Fruit fly (Drosophila melanogaster) whole organism, embryonic: ENCODE results near the gene Indy.

ENCODE experiments used
- BtbVII ChIP-seq: fragments of 200-800 bp; sonication (Bioruptor generic); optimal IDR thresholded peaks from 3 replicates; lab custom pipeline; 2017; ENCODE audit warnings: missing biosample characterization, mild to moderate bottlenecking, missing genetic modification characterization
- CG10979 ChIP-seq: fragments of 200-800 bp; sonication (Bioruptor generic); optimal IDR thresholded peaks from 2 replicates; lab custom pipeline; 2018; ENCODE audit warnings: missing biosample characterization, mild to moderate bottlenecking, missing genetic modification characterization, moderate library complexity
- CG11695 ChIP-seq: fragments of 200-800 bp; sonication (Bioruptor generic); IDR thresholded peaks from 3 replicates; pipeline ENCODE4 v1.3.6; 2022; ENCODE audit warnings: missing biosample characterization, missing genetic modification characterization
- CG12942 ChIP-seq: fragments of 200-800 bp; sonication (Bioruptor generic); optimal IDR thresholded peaks from 3 replicates; lab custom pipeline; 2016; ENCODE audit warnings: missing biosample characterization, missing genetic modification characterization
- CG13287 ChIP-seq: fragments of 200-800 bp; sonication (Bioruptor generic); IDR thresholded peaks from 2 replicates; pipeline ENCODE4 v1.3.6; 2022; ENCODE audit warnings: missing biosample characterization, missing genetic modification characterization; ENCODE audit not compliant: partially characterized antibody
- CG13424 ChIP-seq: fragments of 200-800 bp; sonication (Bioruptor generic); optimal IDR thresholded peaks from 2 replicates; lab custom pipeline; 2019; ENCODE audit warnings: missing biosample characterization, mild to moderate bottlenecking, missing genetic modification characterization, moderate library complexity
- CG13775 ChIP-seq: fragments of 200-800 bp; sonication (Bioruptor generic); optimal IDR thresholded peaks from 3 replicates; lab custom pipeline; 2017; ENCODE audit warnings: missing biosample characterization, mild to moderate bottlenecking, missing genetic modification characterization
- CG14710 ChIP-seq: fragments of 200-800 bp; sonication (Bioruptor generic); optimal IDR thresholded peaks from 3 replicates; lab custom pipeline; 2019; ENCODE audit warnings: missing biosample characterization, mild to moderate bottlenecking, missing genetic modification characterization, moderate library complexity
- CG15514 ChIP-seq: fragments of 200-800 bp; sonication (Bioruptor generic); optimal IDR thresholded peaks from 3 replicates; lab custom pipeline; 2017; ENCODE audit warnings: missing biosample characterization, missing genetic modification characterization, mild to moderate bottlenecking, moderate library complexity, missing genetic modification reagents
- CG17359 ChIP-seq: fragments of 200-800 bp; sonication (Bioruptor generic); optimal IDR thresholded peaks from 3 replicates; lab custom pipeline; 2018; ENCODE audit warnings: missing biosample characterization, mild to moderate bottlenecking, missing genetic modification characterization, moderate library complexity
- CG17829 ChIP-seq: fragments of 200-800 bp; optimal IDR thresholded peaks from 2 replicates; lab custom pipeline; 2019; ENCODE audit warnings: missing biosample characterization, mild to moderate bottlenecking, missing genetic modification characterization, moderate library complexity
- CG30020 ChIP-seq: fragments of 200-800 bp; optimal IDR thresholded peaks from 2 replicates; lab custom pipeline; 2019; ENCODE audit warnings: missing biosample characterization, mild to moderate bottlenecking, missing genetic modification characterization, moderate library complexity
- CG30403 ChIP-seq: fragments of 200-800 bp; sonication (Bioruptor generic); optimal IDR thresholded peaks from 3 replicates; lab custom pipeline; 2016; ENCODE audit warnings: missing biosample characterization, missing genetic modification characterization
- CG34224 ChIP-seq: fragments of 200-800 bp; sonication (Bioruptor generic); IDR thresholded peaks from 3 replicates; pipeline ENCODE4 v1.3.6; 2022; ENCODE audit warnings: missing biosample characterization, missing genetic modification characterization; ENCODE audit not compliant: partially characterized antibody
- CG3847 ChIP-seq: fragments of 200-800 bp; sonication (Bioruptor generic); IDR thresholded peaks from 2 replicates; pipeline ENCODE4 v1.3.6; 2022; ENCODE audit warnings: missing biosample characterization, missing genetic modification characterization
- CG4328 ChIP-seq: fragments of 200-800 bp; sonication (Bioruptor generic); optimal IDR thresholded peaks from 3 replicates; lab custom pipeline; 2017; ENCODE audit warnings: missing biosample characterization, missing genetic modification reagents, missing genetic modification characterization
- CG6254 ChIP-seq: fragments of 200-800 bp; sonication (Bioruptor generic); optimal IDR thresholded peaks from 3 replicates; lab custom pipeline; 2017; ENCODE audit warnings: mild to moderate bottlenecking, missing biosample characterization, missing genetic modification reagents, missing genetic modification characterization
- CG6689 ChIP-seq: fragments of 200-800 bp; sonication (Bioruptor generic); IDR thresholded peaks from 2 replicates; pipeline ENCODE4 v1.3.6; 2022; ENCODE audit warnings: missing biosample characterization, missing genetic modification characterization
- CG8388 ChIP-seq: fragments of 200-800 bp; sonication (Bioruptor generic); optimal IDR thresholded peaks from 2 replicates; lab custom pipeline; 2019; ENCODE audit warnings: missing biosample characterization, mild to moderate bottlenecking, missing genetic modification characterization, moderate library complexity
- CG9797 ChIP-seq: fragments of 200-800 bp; sonication (Bioruptor generic); optimal IDR thresholded peaks from 3 replicates; lab custom pipeline; 2018; ENCODE audit warnings: missing biosample characterization, mild to moderate bottlenecking, missing genetic modification characterization
- D19A ChIP-seq: fragments of 200-800 bp; optimal IDR thresholded peaks from 3 replicates; lab custom pipeline; 2019; ENCODE audit warnings: missing biosample characterization, mild to moderate bottlenecking, missing genetic modification characterization, moderate library complexity
- Dip3 ChIP-seq: fragments of 200-800 bp; sonication (Bioruptor generic); optimal IDR thresholded peaks from 3 replicates; lab custom pipeline; 2016; ENCODE audit warnings: missing biosample characterization, missing genetic modification characterization
- Dp ChIP-seq: fragments of 200-800 bp; sonication (Bioruptor generic); optimal IDR thresholded peaks from 2 replicates; lab custom pipeline; 2018; ENCODE audit warnings: missing biosample characterization, mild to moderate bottlenecking, missing genetic modification characterization, moderate library complexity
- E2f2 ChIP-seq: fragments of 200-800 bp; sonication (Bioruptor generic); IDR thresholded peaks from 2 replicates; pipeline ENCODE4 v1.3.6; 2022; ENCODE audit warnings: missing biosample characterization, missing genetic modification characterization
- Ets65A ChIP-seq: fragments of 200-800 bp; sonication (Bioruptor generic); peaks from one replicate; lab custom pipeline; 2016; ENCODE audit warnings: missing biosample characterization, missing genetic modification characterization
- Hey ChIP-seq: fragments of 200-800 bp; sonication (Bioruptor generic); optimal IDR thresholded peaks from 3 replicates; lab custom pipeline; 2018; ENCODE audit warnings: missing biosample characterization, mild to moderate bottlenecking, missing genetic modification characterization
- MBD-R2 ChIP-seq: fragments of 200-800 bp; sonication (Bioruptor generic); IDR thresholded peaks from 2 replicates; pipeline ENCODE4 v1.3.6; 2022; ENCODE audit warnings: missing biosample characterization, missing genetic modification characterization
- Mad ChIP-seq: fragments of 200-800 bp; sonication (Bioruptor generic); optimal IDR thresholded peaks from 2 replicates; lab custom pipeline; 2016; ENCODE audit warnings: missing biosample characterization, missing genetic modification characterization
- Med ChIP-seq: fragments of 200-800 bp; sonication (Bioruptor generic); peaks from one replicate; lab custom pipeline; 2016; ENCODE audit warnings: missing biosample characterization, missing genetic modification characterization, mild to moderate bottlenecking, inconsistent platforms, moderate library complexity
- Rfx ChIP-seq: fragments of 200-800 bp; sonication (Bioruptor generic); IDR thresholded peaks from 2 replicates; pipeline ENCODE4 v1.3.6; 2022; ENCODE audit warnings: missing biosample characterization, missing genetic modification characterization
- Scr ChIP-seq: fragments of 200-800 bp; sonication (Bioruptor generic); IDR thresholded peaks from 2 replicates; pipeline ENCODE4 v1.3.6; 2022; ENCODE audit warnings: missing biosample characterization, missing genetic modification characterization; ENCODE audit not compliant: partially characterized antibody
- Six4 ChIP-seq: fragments of 200-800 bp; sonication (Bioruptor generic); optimal IDR thresholded peaks from 2 replicates; lab custom pipeline; 2016; ENCODE audit warnings: missing biosample characterization, missing genetic modification characterization
- Xbp1 ChIP-seq: fragments of 200-800 bp; sonication (Bioruptor generic); optimal IDR thresholded peaks from 3 replicates; lab custom pipeline; 2016; ENCODE audit warnings: missing biosample characterization, mild to moderate bottlenecking, missing genetic modification characterization
- Xrp1 ChIP-seq: fragments of 200-800 bp; sonication (Bioruptor generic); IDR thresholded peaks from 2 replicates; pipeline ENCODE4 v1.3.6; 2022; ENCODE audit warnings: missing biosample characterization, missing genetic modification characterization
- YL-1 ChIP-seq: fragments of 200-800 bp; sonication (Bioruptor generic); optimal IDR thresholded peaks from 3 replicates; lab custom pipeline; 2017; ENCODE audit warnings: missing biosample characterization, mild to moderate bottlenecking, missing genetic modification characterization
- dmrt11E ChIP-seq: fragments of 200-800 bp; sonication (Bioruptor generic); optimal IDR thresholded peaks from 3 replicates; lab custom pipeline; 2018; ENCODE audit warnings: missing biosample characterization, mild to moderate bottlenecking, missing genetic modification characterization, moderate library complexity
- hbn ChIP-seq: fragments of 200-800 bp; sonication (Bioruptor generic); IDR thresholded peaks from 2 replicates; pipeline ENCODE4 v1.3.6; 2022; ENCODE audit warnings: missing biosample characterization, missing genetic modification characterization; ENCODE audit not compliant: partially characterized antibody
- ind ChIP-seq: fragments of 200-800 bp; sonication (Bioruptor generic); optimal IDR thresholded peaks from 3 replicates; lab custom pipeline; 2016; ENCODE audit warnings: missing biosample characterization, missing genetic modification characterization
- lmd ChIP-seq: fragments of 200-800 bp; sonication (Bioruptor generic); IDR thresholded peaks from 2 replicates; pipeline ENCODE4 v1.3.6; 2022; ENCODE audit warnings: missing biosample characterization, missing genetic modification characterization
- lola ChIP-seq, 3 experiments: fragments of >200 bp in 2 of 3; fragments of 200-800 bp in 1 of 3; sonication (Bioruptor generic) in 1 of 3; optimal IDR thresholded peaks; 2 replicates each; lab custom pipeline; 2017 to 2019; ENCODE audit warnings: missing biosample characterization in 3 of 3, missing genetic modification characterization in 3 of 3, mild to moderate bottlenecking in 1 of 3, moderate library complexity in 1 of 3
- nerfin-1 ChIP-seq: fragments of 200-800 bp; sonication (Bioruptor generic); optimal IDR thresholded peaks from 3 replicates; lab custom pipeline; 2019; ENCODE audit warnings: missing biosample characterization, mild to moderate bottlenecking, missing genetic modification characterization, moderate library complexity
- nmo ChIP-seq: fragments of 200-800 bp; sonication (Bioruptor generic); optimal IDR thresholded peaks from 2 replicates; lab custom pipeline; 2018; ENCODE audit warnings: missing biosample characterization, mild to moderate bottlenecking, missing genetic modification characterization, moderate library complexity
- org-1 ChIP-seq: fragments of 200-800 bp; sonication (Bioruptor generic); optimal IDR thresholded peaks from 2 replicates; lab custom pipeline; 2017; ENCODE audit warnings: missing biosample characterization, missing genetic modification characterization
- pb ChIP-seq: fragments of 200-800 bp; sonication (Bioruptor generic); optimal IDR thresholded peaks from 3 replicates; lab custom pipeline; 2016; ENCODE audit warnings: missing biosample characterization, missing genetic modification characterization
- pfk ChIP-seq: fragments of 200-800 bp; sonication (Bioruptor generic); optimal IDR thresholded peaks from 2 replicates; lab custom pipeline; 2018; ENCODE audit warnings: missing biosample characterization, mild to moderate bottlenecking, missing genetic modification characterization, moderate library complexity
- pros ChIP-seq: fragments of 200-800 bp; sonication (Bioruptor generic); optimal IDR thresholded peaks from 3 replicates; lab custom pipeline; 2019; ENCODE audit warnings: missing biosample characterization, mild to moderate bottlenecking, missing genetic modification characterization, moderate library complexity
- sna ChIP-seq: fragments of 200-800 bp; sonication (Bioruptor generic); IDR thresholded peaks from 2 replicates; pipeline ENCODE4 v1.3.6; 2022; ENCODE audit warnings: missing biosample characterization, missing genetic modification characterization; ENCODE audit not compliant: partially characterized antibody

Indy gene

dm6 chr3L:18881613-18882012 is 35.5 kb upstream of the Indy start:
- TF ChIP-seq nmo (GFP tag; lab: Kevin White, UChicago): no peak
- peak; percentile 93 for TF ChIP-seq CG4328 (GFP tag; lab: Kevin White, UChicago)
- peak; percentile 58 for TF ChIP-seq org-1 (GFP tag; lab: Kevin White, UChicago)
- peak; percentile 12 for TF ChIP-seq D19A (tag; lab: Kevin White, UChicago)

DNA sequence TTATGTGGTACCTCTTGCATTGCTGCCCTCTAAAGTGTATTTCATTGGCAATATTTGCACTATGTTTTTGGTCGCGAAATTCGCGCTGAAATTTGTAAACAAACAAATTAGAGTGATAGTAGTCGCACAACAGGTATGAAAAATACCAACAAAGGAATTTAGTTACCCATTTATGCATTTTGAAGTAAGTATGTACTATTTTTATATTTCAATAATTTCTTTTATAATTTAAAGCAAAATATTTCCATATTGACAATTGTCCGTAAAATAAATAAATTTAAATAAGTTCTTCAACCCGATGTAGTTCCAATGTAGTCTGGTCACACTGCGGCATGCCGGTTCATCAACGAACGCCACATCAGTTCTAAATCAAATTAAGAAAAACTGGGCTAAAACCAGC is 26.4 kb upstream of the Indy start, which contains the start of the genes Rad9 and Uggt:
Rad9 (minus strand) TSS at position 114 of the 400 bp plus-strand sequence.
Uggt (plus strand) TSS at position 308 of the 400 bp plus-strand sequence.
- no peak for TF ChIP-seq ind (GFP tag; lab: Kevin White, UChicago)
- TF ChIP-seq CG17359 (tag; lab: Kevin White, UChicago): peak; percentile 6
- peak; percentile 27 for TF ChIP-seq nerfin-1 (tag; lab: Kevin White, UChicago)
- peak; percentile 73 for TF ChIP-seq CG14710 (tag; lab: Kevin White, UChicago)
- TF ChIP-seq Ets65A (GFP tag; lab: Kevin White, UChicago): no peak
- peak; percentile 82 for TF ChIP-seq CG9797 (GFP tag; lab: Kevin White, UChicago)
- TF ChIP-seq CG13775 (GFP tag; lab: Kevin White, UChicago): peak; percentile 23
- TF ChIP-seq CG12942 (GFP tag; lab: Kevin White, UChicago): peak; percentile 12
- no peak for TF ChIP-seq pb (GFP tag; lab: Kevin White, UChicago)
- TF ChIP-seq Dp (GFP tag; lab: Kevin White, UChicago): peak; percentile 58
- TF ChIP-seq CG10979: peak; percentile 51
- peak; percentile 61 for TF ChIP-seq CG34224 (GFP tag; lab: Robert Waterston, UW)
- 0 out of 2 replicates have a peak, but pooled peaks have one; percentile 16 for TF ChIP-seq Rfx
- peak; percentile 75 for TF ChIP-seq E2f2 (GFP tag; lab: Robert Waterston, UW)
- TF ChIP-seq CG8388: no peak
- no peak for TF ChIP-seq pros (GFP tag; lab: Kevin White, UChicago)
- TF ChIP-seq Xrp1 (GFP tag; lab: Robert Waterston, UW): peak; percentile 43; the same call in 1 of the 2 replicates
- peak; percentile 58 for TF ChIP-seq Xbp1 (GFP tag; lab: Kevin White, UChicago)
- TF ChIP-seq CG13424 (tag; lab: Kevin White, UChicago): peak; percentile 29
- TF ChIP-seq CG30403 (GFP tag; lab: Kevin White, UChicago): peak; percentile 35
- no peak for TF ChIP-seq lmd
- no peak for TF ChIP-seq Dip3 (GFP tag; lab: Kevin White, UChicago)
- TF ChIP-seq Scr (GFP tag; lab: Robert Waterston, UW): 0 out of 2 replicates have a peak, but pooled peaks have one; percentile 43
- no peak for TF ChIP-seq hbn
- no peak for TF ChIP-seq Med (GFP tag; lab: Kevin White, UChicago)
- no peak for TF ChIP-seq Hey
- peak; percentile 52 for TF ChIP-seq CG30020 (tag; lab: Kevin White, UChicago)
- no peak for TF ChIP-seq Mad
- peak; percentile 61; the same call in 1 of the 2 replicates for TF ChIP-seq MBD-R2
- peak; percentile 78 for TF ChIP-seq CG13287 (GFP tag; lab: Robert Waterston, UW)
- TF ChIP-seq CG17829 (tag; lab: Kevin White, UChicago): peak; percentile 53
- TF ChIP-seq BtbVII (GFP tag; lab: Kevin White, UChicago): no peak
- TF ChIP-seq CG3847 (GFP tag; lab: Robert Waterston, UW): peak; percentile 45
- peak in 1 of 3 experiments; percentile 41 for TF ChIP-seq lola (GFP tag; optimal IDR thresholded peaks at IDR 0.05; lab: Kevin White, UChicago)
- TF ChIP-seq CG6689 (GFP tag; lab: Robert Waterston, UW): 0 out of 2 replicates have a peak, but pooled peaks have one; percentile 15
- TF ChIP-seq CG11695 (GFP tag; lab: Robert Waterston, UW): 0 out of 3 replicates have a peak, but pooled peaks have one; percentile 7
- peak; percentile 7 for TF ChIP-seq CG6254
- peak; percentile 32 for TF ChIP-seq Six4 (GFP tag; lab: Kevin White, UChicago)
- peak; percentile 20 for TF ChIP-seq pfk (GFP tag; lab: Kevin White, UChicago)
- TF ChIP-seq CG15514 (GFP tag; lab: Kevin White, UChicago): peak; percentile 92
- peak; percentile 56; the same call in 1 of the 2 replicates for TF ChIP-seq sna (GFP tag; lab: Robert Waterston, UW)
- peak; percentile 22 for TF ChIP-seq YL-1 (GFP tag; lab: Kevin White, UChicago)
- peak; percentile 18 for TF ChIP-seq dmrt11E (tag; lab: Kevin White, UChicago)
